Worm (Caenorhabditis elegans): Measurements from ENCODE around the gene F20D12.12.

Gene F20D12.12

DNA sequence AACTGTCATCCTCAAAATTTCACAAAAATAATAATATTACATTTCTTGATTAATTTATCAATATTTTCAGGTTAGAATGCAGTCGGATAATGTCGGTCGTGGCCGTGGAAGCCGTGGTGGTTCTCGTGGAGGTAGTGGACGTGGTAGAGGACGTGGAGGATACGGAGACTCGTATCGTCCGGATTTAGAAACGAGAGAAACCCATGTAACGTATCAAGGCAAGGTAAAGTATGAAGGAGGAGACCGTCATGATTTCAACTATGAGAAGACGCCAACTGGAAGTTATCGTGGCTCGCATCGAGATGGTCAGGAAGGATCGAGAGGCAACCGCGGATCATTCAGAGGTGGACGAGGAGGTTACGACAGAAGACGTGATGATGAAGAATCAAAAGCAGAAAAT is 10.3 kb downstream of the F20D12.12 start, which contains the start of gene frpr-10:
Gene frpr-10 (plus strand): TSS at position 301 of the 400 bp plus-strand sequence.
- 0 out of 2 replicates have a peak, but pooled peaks have one; percentile 27 for TF ChIP-seq egl-43 (GFP tag; IDR thresholded peaks at IDR 0.05)
- 0 out of 2 replicates have a peak, but pooled peaks have one; percentile 14 for TF ChIP-seq set-16 (GFP tag; IDR thresholded peaks at IDR 0.05)
- TF ChIP-seq saeg-2 (GFP tag; IDR thresholded peaks at IDR 0.05), result no peak
- TF ChIP-seq unc-62 (GFP tag; optimal IDR thresholded peaks at IDR 0.05 in 1 of 2), result peak in 1 of 2 experiments; percentile 45
- TF ChIP-seq unc-62 (tag; optimal IDR thresholded peaks at IDR 0.05), result no peak

DNA sequence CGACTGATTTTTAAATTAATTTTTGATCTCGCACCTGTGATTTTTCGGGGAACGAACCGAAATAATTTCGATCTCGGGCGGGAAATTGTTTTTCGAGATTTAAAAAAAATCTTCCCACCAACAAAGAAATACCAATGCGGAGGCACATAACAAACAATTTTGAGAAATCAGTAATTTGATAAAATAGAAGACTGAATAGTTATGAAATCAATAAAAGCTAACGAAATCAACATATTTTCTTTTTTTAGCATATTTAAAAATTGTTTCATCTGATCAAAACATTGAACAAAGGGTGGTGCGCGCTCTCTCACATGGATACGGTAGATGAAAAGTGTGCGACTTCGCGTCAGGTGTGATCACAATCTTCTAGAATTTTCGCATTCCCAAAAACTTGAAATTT is 10.9 kb downstream of the F20D12.12 start:
- TF ChIP-seq nhr-237 (tag; optimal IDR thresholded peaks at IDR 0.05), result no peak
- TF ChIP-seq gei-8 (GFP tag; optimal IDR thresholded peaks at IDR 0.05), result no peak
- TF ChIP-seq lsy-2 (tag; optimal IDR thresholded peaks at IDR 0.05), result peak in 1 of 2 experiments; percentile 26
- no peak for TF ChIP-seq daf-12 (tag; optimal IDR thresholded peaks at IDR 0.05)
- TF ChIP-seq dmd-8 (GFP tag; IDR thresholded peaks at IDR 0.05), result no peak
- no peak for TF ChIP-seq zag-1 (tag; optimal IDR thresholded peaks at IDR 0.05)
- TF ChIP-seq sdz-12 (GFP tag; optimal IDR thresholded peaks at IDR 0.05), result no peak
- no peak for TF ChIP-seq ceh-20 (GFP tag; IDR thresholded peaks at IDR 0.05)
- no peak for TF ChIP-seq dpl-1 (GFP tag; optimal IDR thresholded peaks at IDR 0.05)
- TF ChIP-seq fos-1 (tag; optimal IDR thresholded peaks at IDR 0.05), result no peak
- TF ChIP-seq duxl-1 (tag; optimal IDR thresholded peaks at IDR 0.05; ENCODE audit: poor library complexity), result no peak
- TF ChIP-seq F26F4.8 (GFP tag; conservative IDR thresholded peaks at IDR 0.05), result no peak
- TF ChIP-seq unc-39 (tag; optimal IDR thresholded peaks at IDR 0.05), result no peak
- peak; percentile 34 for TF ChIP-seq F49E8.2 (tag; optimal IDR thresholded peaks at IDR 0.05; ENCODE audit: borderline replicate concordance)
- no peak for TF ChIP-seq madf-9 (GFP tag; conservative IDR thresholded peaks at IDR 0.05)
- no peak for TF ChIP-seq php-3 (GFP tag; IDR thresholded peaks at IDR 0.05)
- TF ChIP-seq zfp-2 (tag; optimal IDR thresholded peaks at IDR 0.05), result no peak
- peak; percentile 30; the same call in 1 of the 2 replicates for TF ChIP-seq lin-38 (GFP tag; IDR thresholded peaks at IDR 0.05)
- no peak for TF ChIP-seq daf-16 (GFP tag; optimal IDR thresholded peaks at IDR 0.05)
- no peak for TF ChIP-seq daf-16 (tag; optimal IDR thresholded peaks at IDR 0.05)
- TF ChIP-seq arid-1 (GFP tag; conservative IDR thresholded peaks at IDR 0.05), result no peak
- TF ChIP-seq ceh-32 (tag; optimal IDR thresholded peaks at IDR 0.05; ENCODE audit: poor library complexity), result no peak
- peak; percentile 67 for TF ChIP-seq Y48G9A.11 (GFP tag; IDR thresholded peaks at IDR 0.05)
- no peak for TF ChIP-seq snpc-4 (tag; optimal IDR thresholded peaks at IDR 0.05)
- TF ChIP-seq unc-130 (GFP tag; optimal IDR thresholded peaks at IDR 0.05), result peak; percentile 75
- no peak for TF ChIP-seq egl-27 (tag; optimal IDR thresholded peaks at IDR 0.05)
- no peak for TF ChIP-seq hlh-11 (tag; optimal IDR thresholded peaks at IDR 0.05)
- no peak for TF ChIP-seq R02D3.7 (tag; optimal IDR thresholded peaks at IDR 0.05)
- TF ChIP-seq vab-7 (GFP tag; IDR thresholded peaks at IDR 0.05), result no peak
- no peak for TF ChIP-seq F37D6.2 (tag; optimal IDR thresholded peaks at IDR 0.05)
- no peak for TF ChIP-seq nhr-10 (tag; optimal IDR thresholded peaks at IDR 0.05)
- TF ChIP-seq mxl-3 (GFP tag; optimal IDR thresholded peaks at IDR 0.05), result no peak
- TF ChIP-seq fkh-10 (GFP tag; optimal IDR thresholded peaks at IDR 0.05), result no peak
- TF ChIP-seq nhr-42 (GFP tag; IDR thresholded peaks at IDR 0.05), result no peak
- no peak for TF ChIP-seq Y75B8A.6 (GFP tag; IDR thresholded peaks at IDR 0.05)
- TF ChIP-seq daf-19 (GFP tag; conservative IDR thresholded peaks at IDR 0.05), result no peak
- TF ChIP-seq F10B5.3 (tag; optimal IDR thresholded peaks at IDR 0.05), result no peak
- no peak for TF ChIP-seq mdl-1 (tag; optimal IDR thresholded peaks at IDR 0.05)
- TF ChIP-seq ceh-28 (tag; optimal IDR thresholded peaks at IDR 0.05), result no peak
- no peak for TF ChIP-seq ZK546.5 (tag; optimal IDR thresholded peaks at IDR 0.05)
- TF ChIP-seq nhr-48 (tag; optimal IDR thresholded peaks at IDR 0.05), result no peak
- no peak for TF ChIP-seq hif-1 (tag; optimal IDR thresholded peaks at IDR 0.05)
- TF ChIP-seq nhr-6 (tag; optimal IDR thresholded peaks at IDR 0.05), result no peak
- no peak for TF ChIP-seq jun-1 (tag; optimal IDR thresholded peaks at IDR 0.05)

Data from whole organism, L4 larva.